Fruit fly (Drosophila melanogaster) whole organism, embryonic: ENCODE data around the gene Cad74A.
A peak's percentile ranks its signal among the peaks of the same experiment; 100 is the strongest.

Experiments
- Adf1 ChIP-seq: fragments of 200-800 bp; sonication (Bioruptor generic); IDR thresholded peaks from 2 replicates; pipeline ENCODE4 v1.3.6; 2022; ENCODE audit warnings: missing biosample characterization, missing genetic modification characterization
- Awh ChIP-seq: fragments of 200-800 bp; sonication (Bioruptor generic); IDR thresholded peaks from 2 replicates; pipeline ENCODE4, ENCODE4 v1.3.6; 2022; ENCODE audit warnings: missing biosample characterization, missing genetic modification characterization
- Bgb ChIP-seq: fragments of 200-800 bp; sonication (Bioruptor generic); IDR thresholded peaks from 2 replicates; pipeline ENCODE4 v1.3.6; 2022; ENCODE audit warnings: missing biosample characterization, missing genetic modification characterization; ENCODE audit not compliant: partially characterized antibody
- Blimp-1 ChIP-seq: fragments of 200-800 bp; sonication (Bioruptor generic); optimal IDR thresholded peaks from 3 replicates; lab custom pipeline; 2018; ENCODE audit warnings: missing biosample characterization, missing genetic modification characterization, mild to moderate bottlenecking, moderate library complexity, missing genetic modification reagents
- CG10147 ChIP-seq: fragments of 200-800 bp; sonication (Bioruptor generic); optimal IDR thresholded peaks from 2 replicates; lab custom pipeline; 2019; ENCODE audit warnings: missing biosample characterization, mild to moderate bottlenecking, missing genetic modification characterization, moderate library complexity
- CG11085 ChIP-seq: fragments of 200-800 bp; sonication (Bioruptor generic); IDR thresholded peaks from 2 replicates; pipeline ENCODE4 v1.3.6; 2022; ENCODE audit warnings: missing biosample characterization, missing genetic modification characterization
- CG12769 ChIP-seq: fragments of 200-800 bp; sonication (Bioruptor generic); optimal IDR thresholded peaks from 2 replicates; lab custom pipeline; 2019; ENCODE audit warnings: missing biosample characterization, mild to moderate bottlenecking, missing genetic modification characterization, moderate library complexity
- CG13424 ChIP-seq: fragments of 200-800 bp; sonication (Bioruptor generic); optimal IDR thresholded peaks from 2 replicates; lab custom pipeline; 2019; ENCODE audit warnings: missing biosample characterization, mild to moderate bottlenecking, missing genetic modification characterization, moderate library complexity
- CG13894 ChIP-seq: fragments of 200-800 bp; sonication (Bioruptor generic); optimal IDR thresholded peaks from 3 replicates; lab custom pipeline; 2018; ENCODE audit warnings: missing biosample characterization, mild to moderate bottlenecking, missing genetic modification characterization, moderate library complexity
- CG1529 ChIP-seq: fragments of 200-800 bp; sonication (Bioruptor generic); optimal IDR thresholded peaks from 3 replicates; lab custom pipeline; 2018; ENCODE audit warnings: missing biosample characterization, missing genetic modification characterization
- CG32532 ChIP-seq: fragments of 200-800 bp; sonication (Bioruptor generic); IDR thresholded peaks from 2 replicates; pipeline ENCODE4 v1.3.6; 2022; ENCODE audit warnings: missing biosample characterization, missing genetic modification characterization
- CG3281 ChIP-seq: fragments of 200-800 bp; sonication (Bioruptor generic); optimal IDR thresholded peaks from 3 replicates; lab custom pipeline; 2017; ENCODE audit warnings: missing biosample characterization, mild to moderate bottlenecking, missing genetic modification characterization
- CG4328 ChIP-seq: fragments of 200-800 bp; sonication (Bioruptor generic); optimal IDR thresholded peaks from 3 replicates; lab custom pipeline; 2017; ENCODE audit warnings: missing biosample characterization, missing genetic modification reagents, missing genetic modification characterization
- CG5953 ChIP-seq: fragments of 200-800 bp; sonication (Bioruptor generic); IDR thresholded peaks from 2 replicates; pipeline ENCODE4 v1.3.6; 2022; ENCODE audit warnings: missing biosample characterization, missing genetic modification characterization
- CG6254 ChIP-seq: fragments of 200-800 bp; sonication (Bioruptor generic); optimal IDR thresholded peaks from 3 replicates; lab custom pipeline; 2017; ENCODE audit warnings: mild to moderate bottlenecking, missing biosample characterization, missing genetic modification reagents, missing genetic modification characterization
- CG7745 ChIP-seq: fragments of 200-800 bp; sonication (Bioruptor generic); optimal IDR thresholded peaks from 2 replicates; lab custom pipeline; 2018; ENCODE audit warnings: missing biosample characterization, mild to moderate bottlenecking, missing genetic modification characterization, moderate library complexity
- D19A ChIP-seq: fragments of 200-800 bp; optimal IDR thresholded peaks from 3 replicates; lab custom pipeline; 2019; ENCODE audit warnings: missing biosample characterization, mild to moderate bottlenecking, missing genetic modification characterization, moderate library complexity
- D19B ChIP-seq: fragments of 200-800 bp; sonication (Bioruptor generic); optimal IDR thresholded peaks from 2 replicates; lab custom pipeline; 2017; ENCODE audit warnings: missing biosample characterization, mild to moderate bottlenecking, missing genetic modification characterization
- Eip74EF ChIP-seq, 2 experiments: fragments of 200-800 bp in 1 of 2; fragments of >200 bp in 1 of 2; sonication (Bioruptor generic) in 1 of 2; optimal IDR thresholded peaks; 2 replicates each; lab custom pipeline; 2017 to 2019; ENCODE audit warnings: missing biosample characterization in 2 of 2, missing genetic modification characterization in 2 of 2, mild to moderate bottlenecking in 1 of 2, moderate library complexity in 1 of 2
- Ets65A ChIP-seq: fragments of 200-800 bp; sonication (Bioruptor generic); peaks from one replicate; lab custom pipeline; 2016; ENCODE audit warnings: missing biosample characterization, missing genetic modification characterization
- Hr78 ChIP-seq, 2 experiments: fragments of 200-800 bp in 1 of 2; fragments of >200 bp in 1 of 2; sonication (Bioruptor generic) in 1 of 2; optimal IDR thresholded peaks; 2 replicates each; lab custom pipeline; 2017 to 2019; ENCODE audit warnings: missing biosample characterization in 2 of 2, missing genetic modification characterization in 2 of 2, mild to moderate bottlenecking in 1 of 2, moderate library complexity in 1 of 2
- Lim3 ChIP-seq: fragments of 200-800 bp; sonication (Bioruptor generic); IDR thresholded peaks from 2 replicates; pipeline ENCODE4 v1.3.6; 2022; ENCODE audit warnings: missing biosample characterization, missing genetic modification characterization
- MTF-1 ChIP-seq: fragments of 200-800 bp; sonication (Bioruptor generic); optimal IDR thresholded peaks from 2 replicates; lab custom pipeline; 2018; ENCODE audit warnings: missing biosample characterization, mild to moderate bottlenecking, missing genetic modification characterization, borderline replicate concordance
- Med ChIP-seq: fragments of 200-800 bp; sonication (Bioruptor generic); peaks from one replicate; lab custom pipeline; 2016; ENCODE audit warnings: missing biosample characterization, missing genetic modification characterization, mild to moderate bottlenecking, inconsistent platforms, moderate library complexity
- NFAT ChIP-seq: fragments of 200-800 bp; sonication (Bioruptor generic); IDR thresholded peaks from 2 replicates; pipeline ENCODE4 v1.3.6; 2022; ENCODE audit warnings: missing biosample characterization, missing genetic modification characterization
- Nf-YC ChIP-seq: fragments of 200-800 bp; optimal IDR thresholded peaks from 3 replicates; lab custom pipeline; 2019; ENCODE audit warnings: missing biosample characterization, mild to moderate bottlenecking, missing genetic modification characterization, moderate library complexity
- Pdp1 ChIP-seq, 2 experiments: fragments of 200-800 bp; sonication (Bioruptor generic); optimal IDR thresholded peaks; 3 replicates each; lab custom pipeline; 2016; ENCODE audit warnings: missing biosample characterization in 2 of 2, missing genetic modification characterization in 2 of 2, mild to moderate bottlenecking in 1 of 2, moderate library complexity in 1 of 2
- Rfx ChIP-seq: fragments of 200-800 bp; sonication (Bioruptor generic); IDR thresholded peaks from 2 replicates; pipeline ENCODE4 v1.3.6; 2022; ENCODE audit warnings: missing biosample characterization, missing genetic modification characterization
- abd-A ChIP-seq: fragments of 200-800 bp; sonication (Bioruptor generic); optimal IDR thresholded peaks from 3 replicates; lab custom pipeline; 2019; ENCODE audit warnings: missing biosample characterization, mild to moderate bottlenecking, missing genetic modification characterization, moderate library complexity
- chinmo ChIP-seq: fragments of 200-800 bp; sonication (Bioruptor generic); IDR thresholded peaks from 4 replicates; pipeline ENCODE4 v1.3.6; 2022; ENCODE audit warnings: missing biosample characterization, missing genetic modification characterization; ENCODE audit not compliant: partially characterized antibody
- da ChIP-seq: fragments of 200-800 bp; sonication (Bioruptor generic); optimal IDR thresholded peaks from 2 replicates; lab custom pipeline; 2016; ENCODE audit warnings: missing biosample characterization, missing genetic modification characterization
- exex ChIP-seq: fragments of 200-800 bp; sonication (Bioruptor generic); optimal IDR thresholded peaks from 4 replicates; lab custom pipeline; 2018; ENCODE audit warnings: missing biosample characterization, mild to moderate bottlenecking, missing genetic modification characterization, moderate library complexity
- fru ChIP-seq: fragments of >200 bp; optimal IDR thresholded peaks from 2 replicates; lab custom pipeline; 2017
- ftz-f1 ChIP-seq: fragments of 200-800 bp; sonication (Bioruptor generic); optimal IDR thresholded peaks from 2 replicates; lab custom pipeline; 2016; ENCODE audit warnings: missing biosample characterization, missing genetic modification characterization
- gfzf ChIP-seq: fragments of 200-800 bp; sonication (Bioruptor generic); optimal IDR thresholded peaks from 2 replicates; lab custom pipeline; 2016; ENCODE audit warnings: missing biosample characterization, mild to moderate bottlenecking, missing genetic modification characterization, moderate library complexity
- oc ChIP-seq: fragments of 200-800 bp; sonication (Bioruptor generic); optimal IDR thresholded peaks from 2 replicates; lab custom pipeline; 2018; ENCODE audit warnings: missing biosample characterization, mild to moderate bottlenecking, missing genetic modification characterization, moderate library complexity
- pho ChIP-seq: fragments of 200-800 bp; sonication (Bioruptor generic); optimal IDR thresholded peaks from 2 replicates; lab custom pipeline; 2016; ENCODE audit warnings: missing biosample characterization, missing genetic modification characterization
- sug ChIP-seq: fragments of 200-800 bp; optimal IDR thresholded peaks from 2 replicates; lab custom pipeline; 2019; ENCODE audit warnings: missing biosample characterization, mild to moderate bottlenecking, missing genetic modification characterization, moderate library complexity
- twi ChIP-seq: fragments of 200-800 bp; optimal IDR thresholded peaks from 2 replicates; lab custom pipeline; 2019; ENCODE audit warnings: missing biosample characterization, mild to moderate bottlenecking, missing genetic modification characterization, moderate library complexity
- vvl ChIP-seq: fragments of 200-800 bp; sonication (Bioruptor generic); IDR thresholded peaks from 2 replicates; pipeline ENCODE4 v1.3.6; 2022; ENCODE audit warnings: missing biosample characterization, missing genetic modification characterization

The Cad74A gene

dm6 chr3L:17388895-17389294 is 9.6 kb upstream of the Cad74A start, which contains the start of gene CG13731:
Gene CG13731, minus strand, starts transcription at chr3L:17388956.
- TF ChIP-seq CG6254: no peak
- 0 out of 2 replicates have a peak, but pooled peaks have one; percentile 7 for TF ChIP-seq Awh (GFP tag; lab: Robert Waterston, UW)
- no peak for TF ChIP-seq gfzf
- peak; percentile 78 for TF ChIP-seq Blimp-1 (GFP tag; lab: Kevin White, UChicago)
- 0 out of 4 replicates have a peak, but pooled peaks have one; percentile 31 for TF ChIP-seq chinmo (GFP tag; lab: Robert Waterston, UW)
- peak; percentile 30 for TF ChIP-seq Ets65A (GFP tag; lab: Kevin White, UChicago)
- TF ChIP-seq D19A: no peak
- peak; percentile 82 for TF ChIP-seq Adf1
- 0 out of 2 replicates have a peak, but pooled peaks have one; percentile 5 for TF ChIP-seq Rfx (GFP tag; lab: Robert Waterston, UW)
- TF ChIP-seq Med: peak; percentile 7
- TF ChIP-seq CG32532: 0 out of 2 replicates have a peak, but pooled peaks have one; percentile 15
- TF ChIP-seq, all 482 proteins: peak for 8

dm6 chr3L:17386612-17387382 is 7.5 kb upstream of the Cad74A start:
- no peak for TF ChIP-seq CG11085 (GFP tag; lab: Robert Waterston, UW)
- no peak for TF ChIP-seq Nf-YC
- no peak for TF ChIP-seq sug (tag; lab: Kevin White, UChicago)
- TF ChIP-seq CG13894: peak; percentile 65
- no peak for TF ChIP-seq CG13424 (tag; lab: Kevin White, UChicago)
- peak in 1 of 2 experiments; percentile 84 for TF ChIP-seq Pdp1 (GFP tag; optimal IDR thresholded peaks at IDR 0.05; lab: Kevin White, UChicago)
- TF ChIP-seq oc (tag; lab: Kevin White, UChicago): peak; percentile 26
- peak; percentile 79; the same call in 1 of the 4 replicates for TF ChIP-seq chinmo (GFP tag; lab: Robert Waterston, UW)
- TF ChIP-seq fru (lab: Kevin White, UChicago): no peak
- TF ChIP-seq Awh (GFP tag; lab: Robert Waterston, UW): peak; percentile 28; the same call in 1 of the 2 replicates
- TF ChIP-seq CG4328 (GFP tag; lab: Kevin White, UChicago): no peak
- TF ChIP-seq pho (GFP tag; lab: Kevin White, UChicago): no peak
- 0 out of 2 replicates have a peak, but pooled peaks have one; percentile 5 for TF ChIP-seq CG32532
- TF ChIP-seq twi: no peak
- no peak for TF ChIP-seq CG1529 (GFP tag; lab: Kevin White, UChicago)
- TF ChIP-seq abd-A (tag; lab: Kevin White, UChicago): peak; percentile 61
- peak; percentile 89 for TF ChIP-seq vvl
- no peak for TF ChIP-seq D19B (GFP tag; lab: Kevin White, UChicago)
- TF ChIP-seq MTF-1 (GFP tag; lab: Kevin White, UChicago): no peak
- no peak for TF ChIP-seq exex
- no peak for TF ChIP-seq Rfx (GFP tag; lab: Robert Waterston, UW)
- peak; percentile 2 for TF ChIP-seq ftz-f1 (GFP tag; lab: Kevin White, UChicago)
- TF ChIP-seq CG3281 (GFP tag; lab: Kevin White, UChicago): no peak
- TF ChIP-seq Adf1: no peak
- peak in 1 of 2 experiments; percentile 59 for TF ChIP-seq Hr78 (GFP tag; optimal IDR thresholded peaks at IDR 0.05; lab: Kevin White, UChicago)
- no peak for TF ChIP-seq CG7745
- no peak for TF ChIP-seq Lim3 (GFP tag; lab: Robert Waterston, UW)
- no peak for TF ChIP-seq CG5953 (GFP tag; lab: Robert Waterston, UW)
- TF ChIP-seq Eip74EF (GFP tag; optimal IDR thresholded peaks at IDR 0.05; lab: Kevin White, UChicago): peak in 1 of 2 experiments; percentile 28
- TF ChIP-seq Bgb: no peak
- peak; percentile 61 for TF ChIP-seq CG12769 (tag; lab: Kevin White, UChicago)
- no peak for TF ChIP-seq NFAT (GFP tag; lab: Robert Waterston, UW)
- TF ChIP-seq CG10147 (GFP tag; lab: Kevin White, UChicago): no peak
- no peak for TF ChIP-seq da (GFP tag; lab: Kevin White, UChicago)
